In genomic region chr2L:19423467-19424122, dm6 we compare ENCODE assay signal across 1 fruit fly cellular context.
TF ChIP-seq lines count a peak whose summit lies in the region.

TSS of gene Alp12 (plus strand) at chr2L:19424050.
TSS of gene CG13085 (plus strand) at chr2L:19424050.

TF ChIP-seq in whole organism, embryonic, 481 proteins besides CTCF, POLR2A, EP300 and RAD21 (continued from another document and continues in another):
- TF ChIP-seq CG13123 (GFP tag; optimal IDR thresholded peaks at IDR 0.05; lab: Kevin White, UChicago) = peak; percentile 90
- TF ChIP-seq crp (GFP tag; optimal IDR thresholded peaks at IDR 0.05; lab: Kevin White, UChicago) = peak in 1 of 2 experiments; percentile 73
- TF ChIP-seq schlank (tag; optimal IDR thresholded peaks at IDR 0.05; lab: Kevin White, UChicago) = peak; percentile 93
- peak; percentile 83 for TF ChIP-seq TFAM (GFP tag; optimal IDR thresholded peaks at IDR 0.05; lab: Kevin White, UChicago)
- peak; percentile 82 for TF ChIP-seq cas (GFP tag; IDR thresholded peaks at IDR 0.05; lab: Robert Waterston, UW)
- peak; percentile 93 for TF ChIP-seq CG10654 (GFP tag; optimal IDR thresholded peaks at IDR 0.05; lab: Kevin White, UChicago)
- TF ChIP-seq CG3995 (GFP tag; optimal IDR thresholded peaks at IDR 0.05; lab: Kevin White, UChicago) = peak; percentile 75
- peak; percentile 82 for TF ChIP-seq Doc2 (GFP tag; IDR thresholded peaks at IDR 0.05; lab: Robert Waterston, UW)
- TF ChIP-seq Ada2b (GFP tag; IDR thresholded peaks at IDR 0.05; lab: Robert Waterston, UW) = peak; percentile 95
- peak; percentile 89 for TF ChIP-seq CG11398 (GFP tag; optimal IDR thresholded peaks at IDR 0.05; lab: Kevin White, UChicago)
- peak; percentile 97 for TF ChIP-seq CG12104 (GFP tag; optimal IDR thresholded peaks at IDR 0.05; lab: Kevin White, UChicago)
- TF ChIP-seq Myb (GFP tag; optimal IDR thresholded peaks at IDR 0.05; lab: Kevin White, UChicago) = peak; percentile 78
- TF ChIP-seq ttk (GFP tag; IDR thresholded peaks at IDR 0.05; lab: Robert Waterston, UW) = peak; percentile 94
- TF ChIP-seq Scr (GFP tag; IDR thresholded peaks at IDR 0.05; lab: Robert Waterston, UW; ENCODE audit: partially characterized antibody) = no peak
- peak; percentile 94 for TF ChIP-seq Fer2 (tag; optimal IDR thresholded peaks at IDR 0.05; lab: Kevin White, UChicago)
- peak; percentile 67 for TF ChIP-seq ftz-f1 (GFP tag; optimal IDR thresholded peaks at IDR 0.05; lab: Kevin White, UChicago)
- TF ChIP-seq bcd (GFP tag; optimal IDR thresholded peaks at IDR 0.05; lab: Kevin White, UChicago) = peak; percentile 98
- TF ChIP-seq CG1529 (GFP tag; optimal IDR thresholded peaks at IDR 0.05; lab: Kevin White, UChicago) = peak; percentile 98
- peak in 2 of 3 experiments; percentile 49 to 97 for TF ChIP-seq lola (GFP tag; optimal IDR thresholded peaks at IDR 0.05; lab: Kevin White, UChicago)
- peak; percentile 85; the same call in 1 of the 2 replicates for TF ChIP-seq chm (GFP tag; IDR thresholded peaks at IDR 0.05; lab: Robert Waterston, UW)
- no peak for TF ChIP-seq Tbp (GFP tag; optimal IDR thresholded peaks at IDR 0.05; lab: Kevin White, UChicago)
- peak; percentile 98 for TF ChIP-seq CG17829 (tag; optimal IDR thresholded peaks at IDR 0.05; lab: Kevin White, UChicago)
- TF ChIP-seq CG2712 (tag; optimal IDR thresholded peaks at IDR 0.05; lab: Kevin White, UChicago) = peak; percentile 99
- TF ChIP-seq CG13424 (tag; optimal IDR thresholded peaks at IDR 0.05; lab: Kevin White, UChicago) = peak; percentile 99
- peak; percentile 99 for TF ChIP-seq CG10209 (GFP tag; optimal IDR thresholded peaks at IDR 0.05; lab: Kevin White, UChicago)
- TF ChIP-seq unpg (GFP tag; optimal IDR thresholded peaks at IDR 0.05; lab: Kevin White, UChicago) = peak; percentile 97
- peak; percentile 97 for TF ChIP-seq Med (GFP tag; lab: Kevin White, UChicago)
- TF ChIP-seq CG14965 (GFP tag; optimal IDR thresholded peaks at IDR 0.05; lab: Kevin White, UChicago; ENCODE audit: borderline replicate concordance) = peak; percentile 57
- TF ChIP-seq Oaz (GFP tag; IDR thresholded peaks at IDR 0.05; lab: Robert Waterston, UW) = peak; percentile 93
- peak; percentile 95 for TF ChIP-seq CG14014 (GFP tag; IDR thresholded peaks at IDR 0.05; lab: Robert Waterston, UW)
- peak; percentile 81 for TF ChIP-seq CG1024 (GFP tag; IDR thresholded peaks at IDR 0.05; lab: Robert Waterston, UW)
- TF ChIP-seq pan (optimal IDR thresholded peaks at IDR 0.05; lab: Kevin White, UChicago) = no peak
- peak in 1 of 2 experiments; percentile 95 for TF ChIP-seq pan (GFP tag; optimal IDR thresholded peaks at IDR 0.05 in 1 of 2, IDR thresholded peaks at IDR 0.05 in 1 of 2)
- TF ChIP-seq ERR (GFP tag; optimal IDR thresholded peaks at IDR 0.05; lab: Kevin White, UChicago) = peak; percentile 84
- peak; percentile 94 for TF ChIP-seq Side (GFP tag; optimal IDR thresholded peaks at IDR 0.05; lab: Kevin White, UChicago)
- peak; percentile 94 for TF ChIP-seq abd-A (tag; optimal IDR thresholded peaks at IDR 0.05; lab: Kevin White, UChicago)
- TF ChIP-seq gce (GFP tag; IDR thresholded peaks at IDR 0.05; lab: Robert Waterston, UW) = no peak; the same call in 1 of the 3 replicates
- peak; percentile 92; the same call in 2 of the 3 replicates for TF ChIP-seq ken (GFP tag; IDR thresholded peaks at IDR 0.05; lab: Robert Waterston, UW)
- peak; percentile 51 for TF ChIP-seq luna (GFP tag; optimal IDR thresholded peaks at IDR 0.05; lab: Kevin White, UChicago)
- TF ChIP-seq CG6791 (GFP tag; IDR thresholded peaks at IDR 0.05; lab: Robert Waterston, UW; ENCODE audit: partially characterized antibody) = peak; percentile 54; the same call in 2 of the 3 replicates
- TF ChIP-seq CG2129 (GFP tag; IDR thresholded peaks at IDR 0.05; lab: Robert Waterston, UW; ENCODE audit: partially characterized antibody) = no peak
- peak; percentile 95 for TF ChIP-seq Lhr (GFP tag; optimal IDR thresholded peaks at IDR 0.05; lab: Kevin White, UChicago)
- peak; percentile 93 for TF ChIP-seq CG16815 (GFP tag; optimal IDR thresholded peaks at IDR 0.05; lab: Kevin White, UChicago)
- no peak for TF ChIP-seq D (optimal IDR thresholded peaks at IDR 0.05; lab: Kevin White, UChicago)
- TF ChIP-seq D (GFP tag; optimal IDR thresholded peaks at IDR 0.05; lab: Kevin White, UChicago) = peak; percentile 98
- TF ChIP-seq scrt (GFP tag; optimal IDR thresholded peaks at IDR 0.05; lab: Kevin White, UChicago) = peak; percentile 96
- TF ChIP-seq aop (GFP tag; IDR thresholded peaks at IDR 0.05; lab: Robert Waterston, UW) = peak; percentile 36
- peak; percentile 92 for TF ChIP-seq CG15514 (GFP tag; optimal IDR thresholded peaks at IDR 0.05; lab: Kevin White, UChicago)
- peak; percentile 99 for TF ChIP-seq BtbVII (GFP tag; optimal IDR thresholded peaks at IDR 0.05; lab: Kevin White, UChicago)
- peak; percentile 87 for TF ChIP-seq CG8944 (GFP tag; optimal IDR thresholded peaks at IDR 0.05; lab: Kevin White, UChicago)
- peak; percentile 98 for TF ChIP-seq CG6854 (GFP tag; optimal IDR thresholded peaks at IDR 0.05; lab: Kevin White, UChicago)
- peak; percentile 99 for TF ChIP-seq dmrt99B (tag; optimal IDR thresholded peaks at IDR 0.05; lab: Kevin White, UChicago)
- TF ChIP-seq CG31365 (tag; optimal IDR thresholded peaks at IDR 0.05; lab: Kevin White, UChicago) = peak; percentile 84
- TF ChIP-seq CG9727 (GFP tag; optimal IDR thresholded peaks at IDR 0.05; lab: Kevin White, UChicago) = peak; percentile 98
- peak; percentile 96 for TF ChIP-seq D19A (tag; optimal IDR thresholded peaks at IDR 0.05; lab: Kevin White, UChicago)
- TF ChIP-seq row (GFP tag; IDR thresholded peaks at IDR 0.05; lab: Robert Waterston, UW) = peak; percentile 99
- TF ChIP-seq Hmx (GFP tag; optimal IDR thresholded peaks at IDR 0.05; lab: Kevin White, UChicago) = peak; percentile 90
- TF ChIP-seq CG4424 (GFP tag; optimal IDR thresholded peaks at IDR 0.05; lab: Kevin White, UChicago) = peak; percentile 98
- peak; percentile 86 for TF ChIP-seq bowl (GFP tag; IDR thresholded peaks at IDR 0.05; lab: Robert Waterston, UW)
- TF ChIP-seq CG11247 (GFP tag; IDR thresholded peaks at IDR 0.05; lab: Robert Waterston, UW) = peak; percentile 92
- peak; percentile 94 for TF ChIP-seq jing (GFP tag; optimal IDR thresholded peaks at IDR 0.05; lab: Kevin White, UChicago)
- TF ChIP-seq CG15479 (GFP tag; optimal IDR thresholded peaks at IDR 0.05; lab: Kevin White, UChicago) = no peak
- TF ChIP-seq Atf6 (GFP tag; IDR thresholded peaks at IDR 0.05; lab: Robert Waterston, UW) = peak; percentile 98
- peak; percentile 98 for TF ChIP-seq HHEX (GFP tag; optimal IDR thresholded peaks at IDR 0.05; lab: Kevin White, UChicago)
- peak; percentile 99 for TF ChIP-seq CG6765 (GFP tag; optimal IDR thresholded peaks at IDR 0.05; lab: Kevin White, UChicago)
- peak; percentile 96 for TF ChIP-seq jigr1 (GFP tag; IDR thresholded peaks at IDR 0.05; lab: Robert Waterston, UW)
- TF ChIP-seq CG9797 (GFP tag; optimal IDR thresholded peaks at IDR 0.05; lab: Kevin White, UChicago) = peak; percentile 47
- peak; percentile 89 for TF ChIP-seq CG10274 (GFP tag; optimal IDR thresholded peaks at IDR 0.05; lab: Kevin White, UChicago)
- TF ChIP-seq CG15696 (tag; optimal IDR thresholded peaks at IDR 0.05; lab: Kevin White, UChicago) = peak; percentile 86
- TF ChIP-seq CG32532 (GFP tag; IDR thresholded peaks at IDR 0.05; lab: Robert Waterston, UW) = peak; percentile 96
- peak; percentile 97 for TF ChIP-seq CG14710 (tag; optimal IDR thresholded peaks at IDR 0.05; lab: Kevin White, UChicago)
- peak; percentile 98 for TF ChIP-seq Ssrp (tag; optimal IDR thresholded peaks at IDR 0.05; lab: Kevin White, UChicago)
- peak; percentile 87 for TF ChIP-seq CG11085 (GFP tag; IDR thresholded peaks at IDR 0.05; lab: Robert Waterston, UW)
- peak; percentile 95 for TF ChIP-seq Drgx (GFP tag; IDR thresholded peaks at IDR 0.05; lab: Robert Waterston, UW)
- TF ChIP-seq zen (tag; optimal IDR thresholded peaks at IDR 0.05; lab: Kevin White, UChicago) = peak; percentile 92
- TF ChIP-seq sug (tag; optimal IDR thresholded peaks at IDR 0.05; lab: Kevin White, UChicago) = peak; percentile 98
- TF ChIP-seq az2 (GFP tag; optimal IDR thresholded peaks at IDR 0.05; lab: Kevin White, UChicago) = peak; percentile 98
- peak; percentile 99 for TF ChIP-seq sens (GFP tag; lab: Kevin White, UChicago)
- peak; percentile 92 for TF ChIP-seq H15 (GFP tag; IDR thresholded peaks at IDR 0.05; lab: Robert Waterston, UW)
- no peak for TF ChIP-seq CG42726 (GFP tag; IDR thresholded peaks at IDR 0.05; lab: Robert Waterston, UW; ENCODE audit: partially characterized antibody)
- peak; percentile 93 to 98 for TF ChIP-seq Trl (optimal IDR thresholded peaks at IDR 0.05; lab: Kevin White, UChicago)
- TF ChIP-seq Trl (GFP tag; optimal IDR thresholded peaks at IDR 0.05; lab: Kevin White, UChicago) = peak; percentile 94
- TF ChIP-seq CG9876 (GFP tag; optimal IDR thresholded peaks at IDR 0.05; lab: Kevin White, UChicago) = peak; percentile 80
- TF ChIP-seq Aef1 (GFP tag; IDR thresholded peaks at IDR 0.05; lab: Robert Waterston, UW) = peak; percentile 93
- no peak for TF ChIP-seq ato (GFP tag; IDR thresholded peaks at IDR 0.05; lab: Robert Waterston, UW; ENCODE audit: partially characterized antibody)
- peak; percentile 87 for TF ChIP-seq en (GFP tag; optimal IDR thresholded peaks at IDR 0.05; lab: Kevin White, UChicago)
- TF ChIP-seq Ets65A (GFP tag; lab: Kevin White, UChicago) = peak; percentile 98
- no peak; the same call in none of the 2 replicates for TF ChIP-seq CG13287 (GFP tag; IDR thresholded peaks at IDR 0.05; lab: Robert Waterston, UW; ENCODE audit: partially characterized antibody)
- peak; percentile 96 for TF ChIP-seq ewg (GFP tag; optimal IDR thresholded peaks at IDR 0.05; lab: Kevin White, UChicago)
- TF ChIP-seq CG31441 (GFP tag; IDR thresholded peaks at IDR 0.05; lab: Robert Waterston, UW) = peak; percentile 96
- TF ChIP-seq tup (GFP tag; optimal IDR thresholded peaks at IDR 0.05; lab: Kevin White, UChicago) = peak; percentile 83
- TF ChIP-seq chn (GFP tag; optimal IDR thresholded peaks at IDR 0.05; lab: Kevin White, UChicago) = peak; percentile 94
- TF ChIP-seq PHDP (tag; optimal IDR thresholded peaks at IDR 0.05; lab: Kevin White, UChicago) = peak; percentile 98
- TF ChIP-seq CG17385 (GFP tag; optimal IDR thresholded peaks at IDR 0.05; lab: Kevin White, UChicago) = peak; percentile 98
- peak; percentile 89 for TF ChIP-seq eyg (GFP tag; optimal IDR thresholded peaks at IDR 0.05; lab: Kevin White, UChicago)
- peak; percentile 92 for TF ChIP-seq CG7786 (GFP tag; optimal IDR thresholded peaks at IDR 0.05; lab: Kevin White, UChicago)
- peak; percentile 90 for TF ChIP-seq otp (GFP tag; IDR thresholded peaks at IDR 0.05; lab: Robert Waterston, UW)
- TF ChIP-seq h (optimal IDR thresholded peaks at IDR 0.05; lab: Kevin White, UChicago) = no peak
- peak; percentile 92 for TF ChIP-seq vfl (GFP tag; optimal IDR thresholded peaks at IDR 0.05; lab: Kevin White, UChicago)
- TF ChIP-seq mam (GFP tag; optimal IDR thresholded peaks at IDR 0.05; lab: Kevin White, UChicago) = peak; percentile 88
- peak; percentile 82 for TF ChIP-seq lbe (GFP tag; optimal IDR thresholded peaks at IDR 0.05; lab: Kevin White, UChicago)
- TF ChIP-seq CG4360 (GFP tag; IDR thresholded peaks at IDR 0.05; lab: Robert Waterston, UW) = peak; percentile 60
- TF ChIP-seq ab (GFP tag; optimal IDR thresholded peaks at IDR 0.05; lab: Kevin White, UChicago) = peak; percentile 63
- TF ChIP-seq ap (GFP tag; IDR thresholded peaks at IDR 0.05; lab: Robert Waterston, UW) = peak; percentile 92
- peak; percentile 92 for TF ChIP-seq CG8359 (GFP tag; optimal IDR thresholded peaks at IDR 0.05; lab: Kevin White, UChicago; ENCODE audit: borderline replicate concordance)
- peak; percentile 98 for TF ChIP-seq HmgZ (tag; optimal IDR thresholded peaks at IDR 0.05; lab: Kevin White, UChicago)
- peak; percentile 97 for TF ChIP-seq CG17568 (GFP tag; optimal IDR thresholded peaks at IDR 0.05; lab: Kevin White, UChicago)
- TF ChIP-seq CkIIα-i1 (GFP tag; IDR thresholded peaks at IDR 0.05; lab: Robert Waterston, UW) = peak; percentile 68
- no peak for TF ChIP-seq knrl (GFP tag; IDR thresholded peaks at IDR 0.05; lab: Robert Waterston, UW; ENCODE audit: partially characterized antibody)
- TF ChIP-seq Elba2 (GFP tag; optimal IDR thresholded peaks at IDR 0.05; lab: Kevin White, UChicago) = peak; percentile 27
- TF ChIP-seq ac (GFP tag; optimal IDR thresholded peaks at IDR 0.05; lab: Kevin White, UChicago) = peak; percentile 73
- peak; percentile 96 for TF ChIP-seq Vsx1 (GFP tag; optimal IDR thresholded peaks at IDR 0.05; lab: Kevin White, UChicago)
- TF ChIP-seq Usf (GFP tag; optimal IDR thresholded peaks at IDR 0.05; lab: Kevin White, UChicago) = peak; percentile 95
- TF ChIP-seq yki (optimal IDR thresholded peaks at IDR 0.05; lab: Kevin White, UChicago) = peak; percentile 80
- peak; percentile 98 for TF ChIP-seq wor (GFP tag; IDR thresholded peaks at IDR 0.05; lab: Robert Waterston, UW)
- TF ChIP-seq Gug (GFP tag; IDR thresholded peaks at IDR 0.05; lab: Robert Waterston, UW) = peak; percentile 91
- no peak for TF ChIP-seq prd (optimal IDR thresholded peaks at IDR 0.05; lab: Kevin White, UChicago)
- TF ChIP-seq prd (GFP tag; IDR thresholded peaks at IDR 0.05; lab: Robert Waterston, UW) = peak; percentile 97
- peak; percentile 99 for TF ChIP-seq gcm (GFP tag; optimal IDR thresholded peaks at IDR 0.05; lab: Kevin White, UChicago)
- peak; percentile 96 for TF ChIP-seq esg (GFP tag; conservative IDR thresholded peaks at IDR 0.05; lab: Robert Waterston, UW)
- TF ChIP-seq unc-4 (GFP tag; IDR thresholded peaks at IDR 0.05; lab: Robert Waterston, UW; ENCODE audit: partially characterized antibody) = peak; percentile 44; the same call in 1 of the 2 replicates
- peak; percentile 97 for TF ChIP-seq CG8388 (GFP tag; optimal IDR thresholded peaks at IDR 0.05; lab: Kevin White, UChicago)
- TF ChIP-seq Adf1 (GFP tag; IDR thresholded peaks at IDR 0.05; lab: Robert Waterston, UW) = peak; percentile 83
- peak; percentile 91 for TF ChIP-seq trh (GFP tag; optimal IDR thresholded peaks at IDR 0.05; lab: Kevin White, UChicago)
- TF ChIP-seq CG1233 (GFP tag; optimal IDR thresholded peaks at IDR 0.05; lab: Kevin White, UChicago) = peak; percentile 98
- peak; percentile 94 for TF ChIP-seq CG5180 (GFP tag; optimal IDR thresholded peaks at IDR 0.05; lab: Kevin White, UChicago)
- TF ChIP-seq pita (GFP tag; optimal IDR thresholded peaks at IDR 0.05; lab: Kevin White, UChicago) = no peak
- TF ChIP-seq CG3838 (GFP tag; optimal IDR thresholded peaks at IDR 0.05; lab: Kevin White, UChicago) = peak; percentile 90
- peak; percentile 95 for TF ChIP-seq Six4 (GFP tag; optimal IDR thresholded peaks at IDR 0.05; lab: Kevin White, UChicago)
- TF ChIP-seq CG11723 (GFP tag; optimal IDR thresholded peaks at IDR 0.05; lab: Kevin White, UChicago) = peak; percentile 96
